Fruit fly (Drosophila melanogaster): ENCODE results near the gene COX5A.

The COX5A gene

dm6 chr3R:11786695-11787226, 32.4 kb upstream of the COX5A start, which contains the start of the genes prd1 and HisCl1 (continued):
- TF ChIP-seq CG34406 (GFP tag; optimal IDR thresholded peaks at IDR 0.05) (no peak), Eip93F (GFP tag; optimal IDR thresholded peaks at IDR 0.05) (no peak), vri (GFP tag; optimal IDR thresholded peaks at IDR 0.05) (no peak), achi (GFP tag; optimal IDR thresholded peaks at IDR 0.05) (no peak), CG3919 (GFP tag; optimal IDR thresholded peaks at IDR 0.05) (no peak), fd85E (GFP tag; optimal IDR thresholded peaks at IDR 0.05) (no peak), esn (GFP tag; optimal IDR thresholded peaks at IDR 0.05) (peak; percentile 75), CG31627 (GFP tag; optimal IDR thresholded peaks at IDR 0.05) (peak; percentile 70), Gug (GFP tag; IDR thresholded peaks at IDR 0.05) (peak; percentile 60), fd59A (GFP tag; optimal IDR thresholded peaks at IDR 0.05) (peak; percentile 38), CG10631 (GFP tag; optimal IDR thresholded peaks at IDR 0.05) (no peak), OdsH (GFP tag; optimal IDR thresholded peaks at IDR 0.05) (no peak), CG32006 (GFP tag; optimal IDR thresholded peaks at IDR 0.05) (no peak), Eip75B (GFP tag; optimal IDR thresholded peaks at IDR 0.05) (no peak), ss (GFP tag; optimal IDR thresholded peaks at IDR 0.05) (no peak), Met (GFP tag; optimal IDR thresholded peaks at IDR 0.05) (no peak), svp (GFP tag) (peak; percentile 99), CG6808 (GFP tag; optimal IDR thresholded peaks at IDR 0.05) (no peak), salr (GFP tag; optimal IDR thresholded peaks at IDR 0.05) (peak in 1 of 2 experiments; percentile 9), net (GFP tag; optimal IDR thresholded peaks at IDR 0.05) (no peak), Sox14 (GFP tag; optimal IDR thresholded peaks at IDR 0.05) (peak; percentile 71), dac (GFP tag; optimal IDR thresholded peaks at IDR 0.05) (no peak)

dm6 chr3R:11796780-11797179, 22.4 kb upstream of the COX5A start, which contains the start of gene Sbf:
Sbf (minus strand) TSS chr3R:11796948.
- TF ChIP-seq dsx (GFP tag; optimal IDR thresholded peaks at IDR 0.05; ENCODE audit: poor library complexity, severe bottlenecking) = no peak
- TF ChIP-seq CG11294 (GFP tag; IDR thresholded peaks at IDR 0.05) = no peak
- TF ChIP-seq salr (GFP tag; optimal IDR thresholded peaks at IDR 0.05) = no peak
- TF ChIP-seq Eip75B (GFP tag; optimal IDR thresholded peaks at IDR 0.05) = no peak
- TF ChIP-seq pdm3 (GFP tag; optimal IDR thresholded peaks at IDR 0.05) = no peak
- peak; percentile 39 for TF ChIP-seq esn (GFP tag; optimal IDR thresholded peaks at IDR 0.05)
- no peak for TF ChIP-seq ss (GFP tag; optimal IDR thresholded peaks at IDR 0.05)
- TF ChIP-seq Eip93F (GFP tag; optimal IDR thresholded peaks at IDR 0.05) = no peak
- no peak for TF ChIP-seq Met (GFP tag; optimal IDR thresholded peaks at IDR 0.05)
- TF ChIP-seq Hr38 (GFP tag; optimal IDR thresholded peaks at IDR 0.05) = no peak
- TF ChIP-seq CG15336 (GFP tag; IDR thresholded peaks at IDR 0.05) = 0 out of 2 replicates have a peak, but pooled peaks have one; percentile 17
- no peak for TF ChIP-seq Ets21C (GFP tag; optimal IDR thresholded peaks at IDR 0.05)
- no peak for TF ChIP-seq svp (GFP tag)
- peak; percentile 7 for TF ChIP-seq CG6854 (GFP tag; optimal IDR thresholded peaks at IDR 0.05)
- TF ChIP-seq eg (GFP tag; IDR thresholded peaks at IDR 0.05) = no peak
- TF ChIP-seq Lpt (GFP tag; optimal IDR thresholded peaks at IDR 0.05) = no peak

DNA sequence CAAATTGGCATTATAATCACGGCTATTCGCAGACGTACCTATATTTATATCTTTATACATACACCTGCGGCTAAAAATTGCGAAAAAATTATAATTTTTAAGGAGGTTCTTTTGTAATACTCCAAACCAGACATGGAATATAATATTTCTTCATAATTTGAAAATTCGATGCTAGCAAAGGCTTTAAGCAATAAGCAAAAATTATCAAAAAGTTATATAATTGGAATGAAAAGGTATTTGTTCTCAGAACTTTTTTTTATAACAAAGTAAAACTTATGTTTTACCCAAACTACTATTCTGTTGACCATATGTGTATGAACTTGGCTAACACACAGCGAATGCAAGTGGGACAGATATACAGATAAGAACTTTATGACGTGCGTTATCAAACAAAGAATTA, 13.6 kb upstream of the COX5A start:
- TF ChIP-seq spab (GFP tag; optimal IDR thresholded peaks at IDR 0.05) (no peak), CG8632 (GFP tag; optimal IDR thresholded peaks at IDR 0.05) (no peak), CG34406 (GFP tag; optimal IDR thresholded peaks at IDR 0.05) (peak; percentile 31), Smox (GFP tag; optimal IDR thresholded peaks at IDR 0.05) (peak; percentile 32), CG6792 (GFP tag; optimal IDR thresholded peaks at IDR 0.05) (peak; percentile 11), CG16779 (tag; optimal IDR thresholded peaks at IDR 0.05) (no peak), Eip78C (GFP tag) (peak; percentile 77), Hr39 (GFP tag; optimal IDR thresholded peaks at IDR 0.05) (peak; percentile 18), Sox14 (GFP tag; optimal IDR thresholded peaks at IDR 0.05) (peak; percentile 45), OdsH (GFP tag; optimal IDR thresholded peaks at IDR 0.05) (peak; percentile 6), Met (GFP tag; optimal IDR thresholded peaks at IDR 0.05) (peak; percentile 44), Eip75B (GFP tag; optimal IDR thresholded peaks at IDR 0.05) (no peak), esn (GFP tag; optimal IDR thresholded peaks at IDR 0.05) (peak; percentile 55), acj6 (GFP tag; optimal IDR thresholded peaks at IDR 0.05) (peak; percentile 20), svp (GFP tag) (peak; percentile 58), CG4318 (GFP tag; optimal IDR thresholded peaks at IDR 0.05) (no peak), topi (GFP tag; optimal IDR thresholded peaks at IDR 0.05) (peak; percentile 43), Sox102F (GFP tag; optimal IDR thresholded peaks at IDR 0.05) (peak; percentile 34), Eip93F (GFP tag; optimal IDR thresholded peaks at IDR 0.05) (peak; percentile 4)

Measured in whole organism, prepupa.